Fruit fly (Drosophila melanogaster): ENCODE results near the gene Urm1.

DNA sequence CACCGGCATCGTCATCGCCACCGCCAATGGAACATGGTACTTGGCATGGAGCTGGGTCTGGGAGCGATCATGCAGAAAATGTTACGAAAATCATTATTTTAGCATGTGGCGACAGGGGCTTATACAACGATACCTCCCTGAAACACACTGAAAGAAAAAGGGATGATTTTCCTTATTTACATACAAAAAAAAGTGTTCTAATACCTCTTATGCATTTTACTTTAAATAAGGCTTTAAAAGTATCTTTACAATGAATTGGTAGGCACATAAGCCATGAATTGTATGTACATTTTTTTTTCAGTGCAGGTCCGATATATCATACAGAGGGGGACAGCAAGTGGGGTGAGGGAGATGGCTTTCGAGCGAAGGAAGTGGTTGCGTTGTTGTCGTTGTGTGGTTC, 26.0 kb downstream of the Urm1 start:
- TF ChIP-seq h (optimal IDR thresholded peaks at IDR 0.05) (no peak), Sin3A (optimal IDR thresholded peaks at IDR 0.05) (no peak), psq (optimal IDR thresholded peaks at IDR 0.05) (no peak)
